Fruit fly (Drosophila melanogaster): ENCODE data around the gene DIP1.

dm6 chrX:21591990-21592389 is 38.0 kb downstream of the DIP1 start:
- TF ChIP-seq CG8478 (optimal IDR thresholded peaks at IDR 0.05) (no peak), CTCF (optimal IDR thresholded peaks at IDR 0.05) (no peak)

Measured in S2 (cell line).